Worm (Caenorhabditis elegans) whole organism, L1 larva: Measurements from ENCODE around the gene B0280.9.

Experiments
- C04F5.9 ChIP-seq: sonication (generic microtip); optimal IDR thresholded peaks from 2 replicates; lab custom pipeline; 2016; ENCODE audit warnings: missing genetic modification characterization, missing compliant biosample characterization
- F16B12.6 ChIP-seq: fragments of 150-350 bp; optimal IDR thresholded peaks from 2 replicates; lab custom pipeline; 2014; ENCODE audit warnings: missing biosample characterization, missing genetic modification characterization
- Y116A8C.19 ChIP-seq: sonication (generic microtip); optimal IDR thresholded peaks from 2 replicates; lab custom pipeline; 2016; ENCODE audit warnings: missing compliant biosample characterization, missing genetic modification characterization, borderline replicate concordance
- ceh-63 ChIP-seq: fragments of 200-800 bp; sonication (Bioruptor generic); optimal IDR thresholded peaks from 2 replicates; lab custom pipeline; 2018; ENCODE audit warnings: mild to moderate bottlenecking, missing genetic modification characterization, missing compliant biosample characterization
- ceh-8 ChIP-seq: fragments of 200-800 bp; sonication (Bioruptor generic); optimal IDR thresholded peaks from 2 replicates; lab custom pipeline; 2018; ENCODE audit warnings: mild to moderate bottlenecking, missing genetic modification characterization, moderate library complexity, missing compliant biosample characterization
- efl-1 ChIP-seq, 4 experiments: fragments of 150-350 bp; optimal IDR thresholded peaks in 3 of 4; peaks in 1 of 4; 1 replicate in 1 of 4; 2 replicates in 3 of 4; lab custom pipeline; 2014; ENCODE audit warnings: missing biosample characterization in 2 of 4, missing genetic modification characterization in 2 of 4, missing genetic modification reagents in 2 of 4
- elt-2 ChIP-seq: sonication (generic microtip); optimal IDR thresholded peaks from 2 replicates; lab custom pipeline; 2016; ENCODE audit warnings: missing genetic modification characterization, mild to moderate bottlenecking, inconsistent platforms, missing compliant biosample characterization, missing genetic modification reagents
- fkh-4 ChIP-seq: sonication (generic microtip); optimal IDR thresholded peaks from 2 replicates; lab custom pipeline; 2016; ENCODE audit warnings: missing compliant biosample characterization, missing genetic modification characterization, borderline replicate concordance
- grh-1 ChIP-seq: fragments of 200-800 bp; sonication (Bioruptor generic); IDR thresholded peaks from 2 replicates; pipeline ENCODE4 v1.3.6; 2022; ENCODE audit warnings: missing genetic modification reagents, missing genetic modification characterization, missing compliant biosample characterization
- hlh-17 ChIP-seq: fragments of 200-800 bp; sonication (Bioruptor generic); optimal IDR thresholded peaks from 2 replicates; lab custom pipeline; 2018; ENCODE audit warnings: missing genetic modification characterization, mild to moderate bottlenecking, missing compliant biosample characterization, moderate library complexity, borderline replicate concordance
- hpl-2 ChIP-seq: fragments of 150-350 bp; optimal IDR thresholded peaks from 2 replicates; lab custom pipeline; 2014; ENCODE audit warnings: missing biosample characterization, missing genetic modification reagents, missing genetic modification characterization
- irx-1 ChIP-seq: sonication (generic microtip); optimal IDR thresholded peaks from 2 replicates; lab custom pipeline; 2016; ENCODE audit warnings: missing genetic modification characterization, missing compliant biosample characterization
- lin-14 ChIP-seq: fragments of 200-800 bp; sonication (Bioruptor generic); optimal IDR thresholded peaks from 2 replicates; lab custom pipeline; 2018; ENCODE audit warnings: mild to moderate bottlenecking, missing genetic modification characterization, moderate library complexity, missing compliant biosample characterization
- lir-3 ChIP-seq: sonication (generic microtip); optimal IDR thresholded peaks from 2 replicates; lab custom pipeline; 2016; ENCODE audit warnings: mild to moderate bottlenecking, missing genetic modification characterization, moderate library complexity, missing compliant biosample characterization; ENCODE audit not compliant: poor library complexity
- lsy-2 ChIP-seq, 2 experiments: fragments of 150-350 bp; optimal IDR thresholded peaks; 2 replicates each; lab custom pipeline; 2014; ENCODE audit warnings: missing biosample characterization in 2 of 2, missing genetic modification characterization in 2 of 2
- mab-9 ChIP-seq: fragments of 200-800 bp; sonication (Bioruptor generic); IDR thresholded peaks from 2 replicates; pipeline ENCODE4 v1.3.6; 2022; ENCODE audit warnings: missing genetic modification reagents, missing genetic modification characterization, missing compliant biosample characterization
- mdl-1 ChIP-seq, 2 experiments: fragments of 150-350 bp; optimal IDR thresholded peaks; 2 replicates each; lab custom pipeline; 2014 to 2017; ENCODE audit warnings: missing biosample characterization in 2 of 2, missing genetic modification characterization in 2 of 2, inconsistent platforms in 1 of 2
- nhr-19 ChIP-seq: fragments of 200-800 bp; sonication (Bioruptor generic); conservative IDR thresholded peaks from 2 replicates; pipeline ENCODE4 v1.3.6; 2022; ENCODE audit warnings: missing genetic modification characterization, missing compliant biosample characterization
- nhr-20 ChIP-seq: sonication (generic microtip); optimal IDR thresholded peaks from 2 replicates; lab custom pipeline; 2016; ENCODE audit warnings: mild to moderate bottlenecking, missing genetic modification characterization, missing compliant biosample characterization
- nhr-47 ChIP-seq: sonication (generic microtip); optimal IDR thresholded peaks from 2 replicates; lab custom pipeline; 2016; ENCODE audit warnings: mild to moderate bottlenecking, missing genetic modification characterization, moderate library complexity, missing compliant biosample characterization
- nhr-71 ChIP-seq: sonication (generic microtip); optimal IDR thresholded peaks from 2 replicates; lab custom pipeline; 2016; ENCODE audit warnings: mild to moderate bottlenecking, missing genetic modification characterization, moderate library complexity, missing compliant biosample characterization
- nhr-76 ChIP-seq: sonication (generic microtip); optimal IDR thresholded peaks from 2 replicates; lab custom pipeline; 2017; ENCODE audit warnings: missing biosample characterization, missing genetic modification characterization
- nhr-77 ChIP-seq: fragments of 150-350 bp; optimal IDR thresholded peaks from 2 replicates; lab custom pipeline; 2014; ENCODE audit warnings: missing biosample characterization, missing genetic modification characterization
- pag-3 ChIP-seq: sonication (generic microtip); optimal IDR thresholded peaks from 2 replicates; lab custom pipeline; 2017; ENCODE audit warnings: missing genetic modification characterization, mild to moderate bottlenecking, missing compliant biosample characterization, antibody characterized with exemption, borderline replicate concordance; ENCODE audit not compliant: insufficient read depth
- pax-3 ChIP-seq: fragments of 200-800 bp; sonication (Bioruptor generic); optimal IDR thresholded peaks from 2 replicates; lab custom pipeline; 2018; ENCODE audit warnings: mild to moderate bottlenecking, missing genetic modification characterization, moderate library complexity, missing compliant biosample characterization
- snu-23 ChIP-seq: sonication (generic microtip); optimal IDR thresholded peaks from 2 replicates; lab custom pipeline; 2016; ENCODE audit warnings: missing genetic modification characterization, missing compliant biosample characterization
- sox-4 ChIP-seq: sonication (generic microtip); optimal IDR thresholded peaks from 2 replicates; lab custom pipeline; 2016; ENCODE audit warnings: missing genetic modification characterization, missing compliant biosample characterization
- swsn-7 ChIP-seq: sonication (generic microtip); optimal IDR thresholded peaks from 2 replicates; lab custom pipeline; 2016; ENCODE audit warnings: missing genetic modification characterization, missing compliant biosample characterization
- tlp-1 ChIP-seq: fragments of 150-350 bp; optimal IDR thresholded peaks from 2 replicates; lab custom pipeline; 2014; ENCODE audit warnings: missing biosample characterization, missing genetic modification characterization
- unc-130 ChIP-seq: fragments of 150-350 bp; optimal IDR thresholded peaks from 2 replicates; lab custom pipeline; 2017; ENCODE audit warnings: missing biosample characterization, missing genetic modification characterization, inconsistent platforms
- unc-30 ChIP-seq: sonication (generic microtip); optimal IDR thresholded peaks from 2 replicates; lab custom pipeline; 2017; ENCODE audit warnings: missing biosample characterization, missing genetic modification characterization
- unc-62 ChIP-seq: fragments of 150-350 bp; optimal IDR thresholded peaks from 2 replicates; lab custom pipeline; 2014; ENCODE audit warnings: missing biosample characterization, missing genetic modification reagents, missing genetic modification characterization
- vab-15 ChIP-seq: sonication (generic microtip); optimal IDR thresholded peaks from 2 replicates; lab custom pipeline; 2017; ENCODE audit warnings: missing genotype, mild to moderate bottlenecking, missing genetic modification characterization, missing compliant biosample characterization
- xbp-1 ChIP-seq: sonication (generic microtip); optimal IDR thresholded peaks from 2 replicates; lab custom pipeline; 2016; ENCODE audit warnings: missing genetic modification characterization, missing compliant biosample characterization
- zag-1 ChIP-seq: fragments of 150-350 bp; optimal IDR thresholded peaks from 2 replicates; lab custom pipeline; 2014; ENCODE audit warnings: missing biosample characterization, missing genetic modification characterization
- zip-4 ChIP-seq: fragments of 200-800 bp; sonication (Bioruptor generic); optimal IDR thresholded peaks from 2 replicates; lab custom pipeline; 2018; ENCODE audit warnings: mild to moderate bottlenecking, missing genetic modification characterization, moderate library complexity, missing compliant biosample characterization

B0280.9 gene

DNA sequence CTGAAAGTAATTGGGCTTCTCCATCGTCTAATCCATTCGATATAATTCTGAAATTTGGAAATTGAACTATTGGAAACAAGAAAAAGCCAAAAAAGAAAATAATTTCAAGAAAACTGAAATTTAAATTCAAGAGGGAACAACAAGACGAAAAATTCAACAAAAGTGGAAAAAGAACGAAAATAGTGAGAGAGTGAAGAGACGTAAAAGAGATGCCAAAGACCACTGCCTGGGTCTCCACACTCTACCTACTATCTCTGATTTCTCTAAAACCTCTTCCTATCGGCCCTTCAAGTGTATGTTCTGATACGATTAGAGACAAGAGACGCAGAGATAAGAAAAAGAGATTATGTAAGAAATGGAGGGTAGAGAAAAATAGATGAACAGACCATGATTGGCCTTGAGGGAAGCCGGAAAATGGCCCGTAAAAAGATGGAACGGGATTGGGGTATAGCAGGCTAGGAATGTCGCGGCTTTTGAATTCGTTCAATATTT lies 31.1 kb upstream of the B0280.9 start, which contains the start of gene ogt-1 (continued):
- peak; percentile 71 for TF ChIP-seq nhr-77
- TF ChIP-seq grh-1 (GFP tag; lab: Robert Waterston, UW): peak; percentile 69
- peak; percentile 86 for TF ChIP-seq nhr-19 (GFP tag; lab: Robert Waterston, UW)
- TF ChIP-seq tlp-1 (tag; lab: Kevin White, UChicago): no peak
- no peak for TF ChIP-seq vab-15
- no peak for TF ChIP-seq hlh-17
- TF ChIP-seq F16B12.6 (tag; lab: Kevin White, UChicago): peak; percentile 40
- TF ChIP-seq sox-4: no peak
- TF ChIP-seq fkh-4 (tag; lab: Kevin White, UChicago): no peak

DNA sequence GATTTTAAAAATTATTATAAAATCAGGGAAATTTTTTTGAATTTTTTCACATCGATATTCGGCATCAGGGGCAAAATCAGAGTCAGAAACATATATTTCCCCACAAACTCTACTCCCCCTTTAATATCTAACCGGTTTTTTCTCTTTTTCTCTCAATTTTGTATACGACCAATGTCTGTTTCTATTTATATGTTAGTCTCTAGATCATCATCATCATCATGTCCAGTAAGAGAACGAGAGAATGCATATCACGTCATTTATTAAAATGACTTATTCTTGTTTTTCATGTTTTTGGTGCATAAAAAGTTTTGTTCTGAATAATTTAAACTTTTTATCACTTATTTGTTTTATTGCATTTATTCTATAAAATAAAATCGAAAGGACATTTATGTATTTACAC lies 29.9 kb upstream of the B0280.9 start:
- TF ChIP-seq nhr-71 (tag; lab: Kevin White, UChicago) (peak; percentile 23), lsy-2 (tag; optimal IDR thresholded peaks at IDR 0.05; lab: Kevin White, UChicago) (peak in 1 of 2 experiments; percentile 17), unc-30 (tag; lab: Kevin White, UChicago) (no peak), snu-23 (peak; percentile 13), unc-62 (no peak), lin-14 (GFP tag; lab: Kevin White, UChicago) (peak; percentile 51), mab-9 (GFP tag; lab: Robert Waterston, UW) (no peak), grh-1 (GFP tag; lab: Robert Waterston, UW) (peak; percentile 74), nhr-19 (GFP tag; lab: Robert Waterston, UW) (peak; percentile 26; the same call in 1 of the 2 replicates), nhr-20 (tag; lab: Kevin White, UChicago) (peak; percentile 17)
- TF ChIP-seq, all 84 proteins: peak for 7

DNA sequence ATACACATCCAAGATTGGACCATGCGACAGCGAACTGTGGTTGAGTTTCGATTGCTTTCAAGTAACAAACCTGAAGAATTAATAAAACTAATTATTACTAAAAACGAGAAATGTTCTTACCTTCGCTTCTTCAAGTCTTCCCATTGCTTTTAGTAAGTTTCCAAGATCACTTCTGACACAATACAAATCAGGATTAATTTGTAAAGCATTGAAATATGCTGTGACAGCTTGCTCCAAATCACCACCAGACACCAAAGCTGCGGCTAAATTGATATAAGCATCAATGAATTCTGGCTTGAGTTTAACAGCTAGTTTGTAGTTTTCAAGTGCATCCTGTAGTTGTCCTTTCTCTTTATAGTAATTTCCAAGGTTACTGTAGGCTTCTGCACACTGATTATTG lies 27.5 kb upstream of the B0280.9 start:
- no peak for TF ChIP-seq C04F5.9 (tag; lab: Kevin White, UChicago)

DNA sequence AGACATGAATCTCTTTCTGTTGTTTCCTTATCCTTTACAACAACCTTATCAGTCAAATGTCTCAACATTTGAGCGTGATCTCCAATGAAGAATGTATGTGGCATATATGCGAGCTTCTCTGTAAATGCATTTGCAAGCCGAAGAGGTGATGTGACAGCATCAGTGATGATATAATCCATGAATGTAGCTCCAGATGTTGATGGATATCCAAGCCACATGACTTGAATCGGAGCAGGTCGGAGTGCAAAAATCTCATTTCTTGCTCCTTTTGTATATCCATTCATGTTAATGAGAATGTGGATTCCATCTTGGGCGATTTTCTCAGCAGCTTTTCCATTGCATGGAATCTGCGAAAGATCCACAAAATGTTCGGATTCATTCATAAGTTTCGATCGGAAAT lies 25.5 kb upstream of the B0280.9 start:
- TF ChIP-seq efl-1 (optimal IDR thresholded peaks at IDR 0.05; lab: Kevin White, UChicago) (no peak), efl-1 (GFP tag; optimal IDR thresholded peaks at IDR 0.05 in 1 of 2; lab: Kevin White, UChicago) (peak in 1 of 2 experiments; percentile 86), mdl-1 (tag; optimal IDR thresholded peaks at IDR 0.05; lab: Kevin White, UChicago) (no peak)
- TF ChIP-seq, all 84 proteins: peak for 1

DNA sequence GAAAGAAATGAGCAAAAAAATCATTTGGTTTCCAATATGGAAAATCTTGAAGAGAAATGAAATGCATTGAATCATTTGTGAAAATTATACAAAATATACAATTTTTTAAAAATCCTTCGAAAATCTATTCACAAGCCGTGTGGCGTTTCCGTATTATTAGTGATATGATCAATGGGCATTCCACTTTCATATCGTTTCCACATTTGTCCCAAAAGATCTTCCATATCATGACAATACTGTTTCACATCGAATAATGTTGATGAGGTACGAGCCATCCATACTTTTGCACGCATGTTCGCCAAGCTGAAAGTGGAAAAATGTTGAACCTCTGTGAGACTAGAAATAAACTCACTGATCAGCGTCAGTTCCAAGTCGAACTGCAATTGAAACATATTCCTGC lies 23.6 kb upstream of the B0280.9 start:
- TF ChIP-seq grh-1 (GFP tag; lab: Robert Waterston, UW) (no peak), hlh-17 (no peak), mab-9 (GFP tag; lab: Robert Waterston, UW) (no peak), xbp-1 (tag; lab: Kevin White, UChicago) (no peak), hpl-2 (no peak)
- TF ChIP-seq, all 84 proteins: peak for 0

DNA sequence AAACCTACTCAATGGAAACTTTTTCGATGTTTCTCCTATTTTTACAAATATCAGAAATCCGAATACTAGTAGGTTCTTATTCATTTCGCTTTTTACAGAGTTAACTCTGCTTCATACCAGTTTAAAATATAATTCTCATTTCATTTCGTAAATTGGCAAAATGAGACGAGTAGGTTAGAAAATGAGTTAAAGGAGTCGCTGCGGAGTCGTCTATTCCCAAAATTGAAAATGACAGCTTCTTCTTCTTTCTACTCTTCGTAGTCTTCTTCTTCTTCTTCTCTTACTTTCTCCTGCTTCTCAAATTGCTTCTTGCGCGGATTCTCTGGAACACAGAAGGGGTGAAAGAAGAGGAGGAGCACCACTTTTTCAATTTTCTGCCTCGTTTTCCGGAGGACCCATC lies 22.1 kb upstream of the B0280.9 start, which contains the start of gene glr-2:
TSS of gene glr-2 (minus strand) at position 211 of the 400 bp plus-strand sequence.
- TF ChIP-seq lin-14 (GFP tag; lab: Kevin White, UChicago) (peak; percentile 35), ceh-8 (GFP tag; lab: Kevin White, UChicago) (peak; percentile 13), lir-3 (tag; lab: Kevin White, UChicago) (no peak)
- TF ChIP-seq, all 84 proteins: peak for 2

DNA sequence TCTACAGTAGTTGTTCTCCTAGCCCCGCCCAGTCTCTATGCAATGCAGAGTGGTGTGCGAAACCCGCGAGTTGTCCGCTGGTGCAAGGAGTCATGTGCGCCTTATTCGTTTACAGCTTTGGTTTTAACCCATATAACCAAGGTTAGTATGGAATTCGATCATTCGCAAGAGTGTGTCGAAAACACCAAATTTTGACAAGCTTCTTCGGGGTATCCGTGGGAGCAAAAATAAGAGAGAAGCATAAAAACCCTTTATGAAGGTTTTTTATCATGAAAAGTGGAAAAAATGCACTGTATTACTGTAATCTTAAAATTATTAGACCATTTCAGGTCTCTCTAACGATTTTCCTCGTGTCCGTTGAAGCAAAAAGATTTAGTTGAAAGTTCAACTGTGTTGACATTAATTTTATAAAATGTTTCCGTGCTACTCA lies 19.5 kb upstream of the B0280.9 start:
- TF ChIP-seq nhr-47 (tag; lab: Kevin White, UChicago) (peak; percentile 74), lin-14 (GFP tag; lab: Kevin White, UChicago) (peak; percentile 35), swsn-7 (tag; lab: Kevin White, UChicago) (peak; percentile 56), Y116A8C.19 (no peak), pax-3 (tag; lab: Kevin White, UChicago) (no peak), fkh-4 (tag; lab: Kevin White, UChicago) (no peak), irx-1 (tag; lab: Kevin White, UChicago) (no peak), lsy-2 (tag; optimal IDR thresholded peaks at IDR 0.05; lab: Kevin White, UChicago) (peak in 1 of 2 experiments; percentile 30), unc-130 (tag; lab: Kevin White, UChicago) (no peak), C04F5.9 (tag; lab: Kevin White, UChicago) (no peak), pag-3 (tag; lab: Kevin White, UChicago) (no peak), zag-1 (no peak), ceh-63 (GFP tag; lab: Kevin White, UChicago) (no peak), zip-4 (GFP tag; lab: Kevin White, UChicago) (peak; percentile 32), F16B12.6 (tag; lab: Kevin White, UChicago) (no peak), elt-2 (tag; lab: Kevin White, UChicago) (peak; percentile 41), tlp-1 (tag; lab: Kevin White, UChicago) (no peak), unc-30 (tag; lab: Kevin White, UChicago) (no peak), nhr-76 (tag; lab: Kevin White, UChicago) (no peak), lir-3 (tag; lab: Kevin White, UChicago) (no peak), hlh-17 (no peak)
